Worm (Caenorhabditis elegans) whole organism, mixed stage, embryonic: ENCODE data around the gene K05G3.2.

Experiments
- M03D4.4 ChIP-seq: sonication (generic microtip); optimal IDR thresholded peaks from 2 replicates; lab custom pipeline; 2017; ENCODE audit warnings: mild to moderate bottlenecking, missing genetic modification characterization, missing compliant biosample characterization
- bed-3 ChIP-seq: fragments of 200-800 bp; sonication (Bioruptor generic); optimal IDR thresholded peaks from 3 replicates; lab custom pipeline; 2018; ENCODE audit warnings: mild to moderate bottlenecking, missing genetic modification characterization, moderate library complexity, missing compliant biosample characterization
- blmp-1 ChIP-seq: fragments of 150-350 bp; optimal IDR thresholded peaks from 2 replicates; lab custom pipeline; 2014; ENCODE audit warnings: missing biosample characterization, missing genetic modification characterization
- ceh-39 ChIP-seq: fragments of 150-350 bp; optimal IDR thresholded peaks from 2 replicates; lab custom pipeline; 2014; ENCODE audit warnings: missing biosample characterization, missing genetic modification characterization
- ceh-43 ChIP-seq: fragments of 200-800 bp; sonication (Bioruptor generic); optimal IDR thresholded peaks from 2 replicates; lab custom pipeline; 2018; ENCODE audit warnings: mild to moderate bottlenecking, missing genetic modification characterization, moderate library complexity, missing compliant biosample characterization
- ceh-83 ChIP-seq: fragments of 200-800 bp; sonication (Bioruptor generic); optimal IDR thresholded peaks from 2 replicates; lab custom pipeline; 2018; ENCODE audit warnings: mild to moderate bottlenecking, missing genetic modification characterization, missing compliant biosample characterization
- ces-1 ChIP-seq: fragments of 150-350 bp; optimal IDR thresholded peaks from 2 replicates; lab custom pipeline; 2014; ENCODE audit warnings: missing biosample characterization, missing genetic modification reagents, missing genetic modification characterization
- cnd-1 ChIP-seq: fragments of 200-800 bp; sonication (Bioruptor generic); optimal IDR thresholded peaks from 2 replicates; lab custom pipeline; 2018; ENCODE audit warnings: mild to moderate bottlenecking, missing genetic modification characterization, missing compliant biosample characterization
- drap-1 ChIP-seq: fragments of 200-800 bp; sonication (Bioruptor generic); optimal IDR thresholded peaks from 3 replicates; lab custom pipeline; 2018; ENCODE audit warnings: mild to moderate bottlenecking, missing genetic modification characterization, missing compliant biosample characterization
- elt-1 ChIP-seq: sonication (generic microtip); optimal IDR thresholded peaks from 2 replicates; lab custom pipeline; 2017; ENCODE audit warnings: missing genetic modification characterization, mild to moderate bottlenecking, missing compliant biosample characterization, antibody characterized with exemption, moderate library complexity, borderline replicate concordance; ENCODE audit not compliant: insufficient read depth
- elt-3 ChIP-seq: fragments of 150-350 bp; optimal IDR thresholded peaks from 2 replicates; lab custom pipeline; 2014; ENCODE audit warnings: missing biosample characterization, missing genetic modification characterization
- flh-1 ChIP-seq: fragments of 200-800 bp; sonication (Bioruptor generic); optimal IDR thresholded peaks from 2 replicates; lab custom pipeline; 2018; ENCODE audit warnings: mild to moderate bottlenecking, missing genetic modification characterization, moderate library complexity, missing compliant biosample characterization
- ham-2 ChIP-seq: fragments of 200-800 bp; sonication (Bioruptor generic); optimal IDR thresholded peaks from 2 replicates; lab custom pipeline; 2018; ENCODE audit warnings: mild to moderate bottlenecking, missing genetic modification characterization, missing compliant biosample characterization
- hlh-1 ChIP-seq: fragments of 150-350 bp; optimal IDR thresholded peaks from 2 replicates; lab custom pipeline; 2014; ENCODE audit warnings: missing biosample characterization, missing genetic modification reagents, missing genetic modification characterization
- lin-13 ChIP-seq: fragments of 150-350 bp; optimal IDR thresholded peaks from 2 replicates; lab custom pipeline; 2014; ENCODE audit warnings: missing biosample characterization, missing genetic modification characterization
- lin-32 ChIP-seq: fragments of 200-800 bp; sonication (Bioruptor generic); optimal IDR thresholded peaks from 2 replicates; lab custom pipeline; 2018; ENCODE audit warnings: mild to moderate bottlenecking, missing genetic modification characterization, missing compliant biosample characterization
- lsy-2 ChIP-seq: fragments of 150-350 bp; optimal IDR thresholded peaks from 2 replicates; lab custom pipeline; 2014; ENCODE audit warnings: missing biosample characterization, missing genetic modification characterization
- mab-5 ChIP-seq: fragments of 150-350 bp; optimal IDR thresholded peaks from 2 replicates; lab custom pipeline; 2014; ENCODE audit warnings: missing biosample characterization, missing genetic modification characterization
- mep-1 ChIP-seq: fragments of 150-350 bp; optimal IDR thresholded peaks from 2 replicates; lab custom pipeline; 2017; ENCODE audit warnings: missing biosample characterization, missing genetic modification reagents, missing genetic modification characterization, inconsistent platforms
- mls-2 ChIP-seq: sonication (generic microtip); optimal IDR thresholded peaks from 2 replicates; lab custom pipeline; 2016; ENCODE audit warnings: mild to moderate bottlenecking, missing genetic modification characterization, moderate library complexity, missing compliant biosample characterization
- nhr-12 ChIP-seq: fragments of 150-350 bp; optimal IDR thresholded peaks from 2 replicates; lab custom pipeline; 2014; ENCODE audit warnings: missing biosample characterization, missing genetic modification characterization
- nhr-2 ChIP-seq: fragments of 150-350 bp; optimal IDR thresholded peaks from 2 replicates; lab custom pipeline; 2014; ENCODE audit warnings: missing biosample characterization, missing genetic modification characterization
- nhr-237 ChIP-seq: fragments of 150-350 bp; optimal IDR thresholded peaks from 2 replicates; lab custom pipeline; 2014; ENCODE audit warnings: missing biosample characterization, missing genetic modification characterization
- nhr-28 ChIP-seq: fragments of 150-350 bp; optimal IDR thresholded peaks from 2 replicates; lab custom pipeline; 2014; ENCODE audit warnings: missing biosample characterization, missing genetic modification characterization
- nhr-76 ChIP-seq: sonication (generic microtip); optimal IDR thresholded peaks from 2 replicates; lab custom pipeline; 2017; ENCODE audit warnings: missing biosample characterization, missing genetic modification characterization
- pha-4 ChIP-seq: fragments of 150-350 bp; optimal IDR thresholded peaks from 2 replicates; lab custom pipeline; 2018; ENCODE audit warnings: missing biosample characterization, missing genetic modification reagents, missing genetic modification characterization
- sem-2 ChIP-seq: fragments of 200-800 bp; sonication (Bioruptor generic); optimal IDR thresholded peaks from 2 replicates; lab custom pipeline; 2018; ENCODE audit warnings: mild to moderate bottlenecking, missing genetic modification characterization, missing compliant biosample characterization
- snpc-4 ChIP-seq: fragments of 150-350 bp; optimal IDR thresholded peaks from 2 replicates; lab custom pipeline; 2014; ENCODE audit warnings: missing biosample characterization, missing genetic modification characterization
- sptf-1 ChIP-seq: sonication (generic microtip); optimal IDR thresholded peaks from 2 replicates; lab custom pipeline; 2017; ENCODE audit warnings: mild to moderate bottlenecking, missing genetic modification characterization, moderate library complexity, missing compliant biosample characterization
- tbx-8 ChIP-seq: fragments of 200-800 bp; sonication (Bioruptor generic); optimal IDR thresholded peaks from 2 replicates; lab custom pipeline; 2018; ENCODE audit warnings: mild to moderate bottlenecking, missing genetic modification characterization, moderate library complexity, missing compliant biosample characterization
- unc-120 ChIP-seq: sonication (generic microtip); optimal IDR thresholded peaks from 2 replicates; lab custom pipeline; 2017; ENCODE audit warnings: missing genetic modification characterization, missing compliant biosample characterization; ENCODE audit not compliant: poor library complexity, severe bottlenecking
- unc-39 ChIP-seq: fragments of 150-350 bp; optimal IDR thresholded peaks from 2 replicates; lab custom pipeline; 2014; ENCODE audit warnings: missing biosample characterization, missing genetic modification characterization
- unc-62 ChIP-seq: fragments of 150-350 bp; optimal IDR thresholded peaks from 2 replicates; lab custom pipeline; 2014; ENCODE audit warnings: missing biosample characterization, missing genetic modification reagents, missing genetic modification characterization
- zip-8 ChIP-seq: fragments of 150-350 bp; optimal IDR thresholded peaks from 2 replicates; lab custom pipeline; 2014; ENCODE audit warnings: missing biosample characterization, missing genetic modification characterization
- ztf-11 ChIP-seq: fragments of 150-350 bp; optimal IDR thresholded peaks from 2 replicates; lab custom pipeline; 2014; ENCODE audit warnings: missing biosample characterization, missing genetic modification characterization

K05G3.2 gene

DNA sequence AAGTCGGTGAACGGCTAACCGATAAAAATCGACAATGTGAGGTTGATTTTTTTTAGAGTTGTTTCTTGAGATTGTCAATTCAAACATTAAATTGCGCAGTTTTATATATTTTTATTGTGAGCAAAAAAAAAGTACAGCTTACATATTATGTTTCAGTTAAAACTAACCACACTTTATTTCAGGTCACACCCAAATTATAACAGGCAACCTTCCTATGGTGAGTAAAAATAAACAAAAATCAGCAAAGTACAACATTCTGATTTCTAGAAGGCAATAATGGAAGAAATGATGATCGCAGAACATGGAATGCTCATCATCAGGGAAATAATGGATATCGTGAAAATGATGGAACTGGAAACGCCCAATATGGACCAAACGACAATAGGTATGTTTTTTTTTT lies at the start of gene K05G3.2:
K05G3.2 (plus strand) TSS at position 301 of the 400 bp plus-strand sequence.
- TF ChIP-seq nhr-2 (tag; lab: Kevin White, UChicago) (no peak), mep-1 (tag; lab: Kevin White, UChicago) (no peak), blmp-1 (tag; lab: Kevin White, UChicago) (no peak), bed-3 (GFP tag; lab: Kevin White, UChicago) (no peak), zip-8 (tag; lab: Kevin White, UChicago) (no peak), lin-13 (tag; lab: Kevin White, UChicago) (no peak), nhr-76 (tag; lab: Kevin White, UChicago) (no peak), unc-39 (no peak), unc-62 (GFP tag; lab: Kevin White, UChicago) (no peak), lin-32 (GFP tag; lab: Kevin White, UChicago) (no peak), cnd-1 (tag; lab: Kevin White, UChicago) (no peak), M03D4.4 (no peak), elt-3 (tag; lab: Kevin White, UChicago) (no peak), ham-2 (GFP tag; lab: Kevin White, UChicago) (no peak), mls-2 (tag; lab: Kevin White, UChicago) (no peak), drap-1 (GFP tag; lab: Kevin White, UChicago) (no peak), unc-120 (tag; lab: Kevin White, UChicago) (no peak)

DNA sequence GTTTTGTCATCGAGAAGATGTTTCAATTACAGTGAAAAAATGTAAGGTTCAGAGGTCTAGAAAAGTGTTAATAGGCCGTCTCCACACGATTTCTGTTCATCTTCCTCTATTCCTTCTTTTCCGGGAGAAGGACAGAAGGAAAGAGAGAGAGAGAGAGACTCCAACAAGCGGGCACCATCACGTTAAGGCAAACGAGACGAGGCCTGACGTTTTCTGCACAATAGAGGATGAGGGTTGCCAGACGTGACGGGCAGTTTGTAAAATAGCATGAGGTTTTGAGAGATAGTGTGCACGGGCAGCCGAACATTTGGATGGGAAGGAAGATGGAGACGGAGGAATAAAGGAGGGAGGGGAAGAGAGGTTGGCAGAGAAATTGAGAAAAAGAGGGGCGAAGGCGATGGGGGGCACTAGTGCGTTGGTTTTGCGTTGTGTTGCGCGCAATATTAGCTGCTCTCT lies 48.9 kb upstream of the K05G3.2 start, which contains the start of gene twf-2:
twf-2 (plus strand) TSS at position 405 of the 456 bp plus-strand sequence.
- peak; percentile 77 for TF ChIP-seq mls-2 (tag; lab: Kevin White, UChicago)
- no peak for TF ChIP-seq blmp-1 (tag; lab: Kevin White, UChicago)
- no peak for TF ChIP-seq flh-1
- no peak for TF ChIP-seq elt-1 (tag; lab: Kevin White, UChicago)
- TF ChIP-seq sem-2 (GFP tag; lab: Kevin White, UChicago): no peak
- no peak for TF ChIP-seq elt-3 (tag; lab: Kevin White, UChicago)
- TF ChIP-seq tbx-8: no peak
- no peak for TF ChIP-seq ceh-83 (GFP tag; lab: Kevin White, UChicago)
- no peak for TF ChIP-seq mab-5 (tag; lab: Kevin White, UChicago)
- TF ChIP-seq drap-1 (GFP tag; lab: Kevin White, UChicago): peak; percentile 70
- no peak for TF ChIP-seq snpc-4 (tag; lab: Kevin White, UChicago)
- TF ChIP-seq ceh-39 (tag; lab: Kevin White, UChicago): no peak
- peak; percentile 83 for TF ChIP-seq ham-2 (GFP tag; lab: Kevin White, UChicago)
- peak; percentile 82 for TF ChIP-seq sptf-1 (tag; lab: Kevin White, UChicago)
- no peak for TF ChIP-seq lin-32 (GFP tag; lab: Kevin White, UChicago)
- peak; percentile 29 for TF ChIP-seq lin-13 (tag; lab: Kevin White, UChicago)
- TF ChIP-seq pha-4 (tag; lab: Kevin White, UChicago): peak; percentile 56
- TF ChIP-seq nhr-28: no peak
- TF ChIP-seq nhr-237 (tag; lab: Kevin White, UChicago): peak; percentile 38
- TF ChIP-seq unc-39: no peak
- no peak for TF ChIP-seq nhr-2 (tag; lab: Kevin White, UChicago)
- peak; percentile 63 for TF ChIP-seq ces-1 (GFP tag; lab: Kevin White, UChicago)
- peak; percentile 94 for TF ChIP-seq unc-120 (tag; lab: Kevin White, UChicago)
- no peak for TF ChIP-seq lsy-2 (tag; lab: Kevin White, UChicago)
- TF ChIP-seq ztf-11 (tag; lab: Kevin White, UChicago): peak; percentile 63
- no peak for TF ChIP-seq zip-8 (tag; lab: Kevin White, UChicago)
- no peak for TF ChIP-seq bed-3 (GFP tag; lab: Kevin White, UChicago)
- peak; percentile 63 for TF ChIP-seq mep-1 (tag; lab: Kevin White, UChicago)
- TF ChIP-seq ceh-43 (GFP tag; lab: Kevin White, UChicago): no peak
- peak; percentile 67 for TF ChIP-seq M03D4.4
- peak; percentile 91 for TF ChIP-seq unc-62 (GFP tag; lab: Kevin White, UChicago)
- no peak for TF ChIP-seq nhr-76 (tag; lab: Kevin White, UChicago)
- TF ChIP-seq hlh-1: peak; percentile 58
- peak; percentile 63 for TF ChIP-seq cnd-1 (tag; lab: Kevin White, UChicago)
- TF ChIP-seq, all 35 proteins: peak for 15

DNA sequence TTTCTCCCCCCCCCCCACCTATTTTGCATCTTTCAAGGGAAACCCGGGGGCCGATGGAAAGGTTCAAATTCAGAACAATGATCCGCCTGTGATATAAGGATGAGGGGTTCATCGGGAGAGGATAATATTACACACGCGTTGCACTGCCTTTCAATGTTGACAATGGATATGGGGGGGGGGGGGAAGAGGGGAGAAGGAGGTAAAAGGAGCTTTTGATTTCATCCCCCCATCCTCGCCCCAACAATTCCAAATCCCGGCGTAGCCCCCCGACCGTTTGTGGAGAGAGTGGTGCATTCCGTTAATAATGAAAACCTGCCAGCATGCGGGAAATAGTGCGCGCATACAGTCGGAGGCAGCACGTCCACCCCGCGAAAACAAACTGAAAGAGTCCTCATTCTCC lies 47.6 kb upstream of the K05G3.2 start:
- TF ChIP-seq mab-5 (tag; lab: Kevin White, UChicago): no peak
- peak; percentile 21 for TF ChIP-seq mls-2 (tag; lab: Kevin White, UChicago)
- no peak for TF ChIP-seq lin-13 (tag; lab: Kevin White, UChicago)
- no peak for TF ChIP-seq lsy-2 (tag; lab: Kevin White, UChicago)
- no peak for TF ChIP-seq nhr-12 (tag; lab: Kevin White, UChicago)
- TF ChIP-seq sem-2 (GFP tag; lab: Kevin White, UChicago): no peak
- TF ChIP-seq ceh-43 (GFP tag; lab: Kevin White, UChicago): no peak
- TF ChIP-seq bed-3 (GFP tag; lab: Kevin White, UChicago): no peak
- TF ChIP-seq ceh-39 (tag; lab: Kevin White, UChicago): no peak
- no peak for TF ChIP-seq lin-32 (GFP tag; lab: Kevin White, UChicago)
- no peak for TF ChIP-seq elt-1 (tag; lab: Kevin White, UChicago)
- TF ChIP-seq ceh-83 (GFP tag; lab: Kevin White, UChicago): no peak
- peak; percentile 17 for TF ChIP-seq cnd-1 (tag; lab: Kevin White, UChicago)
- TF ChIP-seq blmp-1 (tag; lab: Kevin White, UChicago): no peak
- peak; percentile 37 for TF ChIP-seq pha-4 (tag; lab: Kevin White, UChicago)
- TF ChIP-seq M03D4.4: no peak
- TF ChIP-seq hlh-1: no peak
- no peak for TF ChIP-seq zip-8 (tag; lab: Kevin White, UChicago)
- TF ChIP-seq drap-1 (GFP tag; lab: Kevin White, UChicago): no peak
- TF ChIP-seq sptf-1 (tag; lab: Kevin White, UChicago): peak; percentile 53
- no peak for TF ChIP-seq ham-2 (GFP tag; lab: Kevin White, UChicago)
